Worm (Caenorhabditis elegans) whole organism, young adult: ENCODE measurements around the gene C45B2.2.

Experiments
- hmg-1.2 ChIP-seq: fragments of 200-800 bp; sonication (Bioruptor generic); IDR thresholded peaks from 2 replicates; pipeline ENCODE4 v1.3.6; 2022; ENCODE audit warnings: missing genetic modification reagents, missing genetic modification characterization, missing compliant biosample characterization
- lsy-27 ChIP-seq: sonication (generic microtip); optimal IDR thresholded peaks from 2 replicates; lab custom pipeline; 2017; ENCODE audit warnings: missing genetic modification characterization, mild to moderate bottlenecking, missing compliant biosample characterization, antibody characterized with exemption, missing genotype, borderline replicate concordance; ENCODE audit not compliant: insufficient read depth

DNA sequence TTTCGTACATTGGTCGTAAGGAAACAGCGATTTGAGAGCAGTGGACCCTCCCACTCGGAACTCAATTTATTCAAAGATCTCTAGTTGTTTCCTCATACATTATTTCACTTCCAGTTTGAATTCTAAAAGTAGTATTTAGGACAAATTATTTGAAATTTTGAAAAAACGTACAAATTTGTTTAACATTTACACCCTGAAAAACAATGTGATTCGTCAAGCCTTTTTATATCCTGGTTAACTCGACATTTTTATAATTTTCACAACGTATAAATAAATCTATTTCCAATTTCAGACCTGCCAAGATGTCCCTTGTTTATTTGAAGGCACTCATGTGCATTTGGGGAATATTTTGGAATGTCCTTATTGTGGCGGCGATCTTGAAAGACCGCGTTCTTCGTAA lies 31.0 kb downstream of the C45B2.2 start, which contains the start of gene C15H9.3:
- TF ChIP-seq hmg-1.2 (GFP tag; lab: Robert Waterston, UW): no peak
- TF ChIP-seq lsy-27: no peak
